Worm (Caenorhabditis elegans) whole organism, L4/young adult: ENCODE results near the gene T24G10.2.

Experiments
- dao-5 ChIP-seq: sonication (generic microtip); optimal IDR thresholded peaks from 2 replicates; lab custom pipeline; 2016; ENCODE audit warnings: missing genotype, missing genetic modification characterization, moderate library complexity, missing compliant biosample characterization
- him-1 ChIP-seq: sonication (generic microtip); optimal IDR thresholded peaks from 2 replicates; lab custom pipeline; 2016; ENCODE audit warnings: missing genotype, missing genetic modification reagents, missing genetic modification characterization, missing compliant biosample characterization

DNA sequence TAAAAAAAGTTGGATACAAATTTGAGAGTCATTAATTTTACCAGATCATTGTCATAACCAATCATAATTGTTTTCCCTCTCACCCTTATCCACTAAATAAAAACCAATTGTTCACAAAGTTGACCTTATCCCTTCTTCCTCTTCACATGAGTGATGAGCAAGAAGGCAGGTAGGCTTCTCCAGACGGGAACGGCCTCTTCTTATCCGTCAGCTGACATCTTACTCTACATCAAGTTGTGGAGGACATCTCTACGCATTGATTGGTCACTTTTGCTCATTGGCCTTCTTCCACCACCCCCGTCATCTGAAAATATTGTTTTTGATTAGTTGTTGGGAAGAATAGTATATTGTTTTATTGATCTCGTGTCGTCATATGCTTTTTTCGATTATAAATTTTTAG lies 43.8 kb upstream of the T24G10.2 start:
- TF ChIP-seq him-1 (tag; lab: Kevin White, UChicago) = no peak
- TF ChIP-seq dao-5 (tag; lab: Kevin White, UChicago) = no peak
